Worm (Caenorhabditis elegans): Measurements from ENCODE around the gene nft-1.

nft-1 gene

ce11 chrIII:11923586-11923985 lies at the start of gene nft-1:
nft-1 (plus strand) TSS chrIII:11923886.
- no peak for TF ChIP-seq ztf-18 (tag; optimal IDR thresholded peaks at IDR 0.05)
- TF ChIP-seq nfyb-1 (GFP tag; IDR thresholded peaks at IDR 0.05): no peak
- TF ChIP-seq ceh-100 (GFP tag; IDR thresholded peaks at IDR 0.05): no peak
- TF ChIP-seq tlf-1 (GFP tag; optimal IDR thresholded peaks at IDR 0.05): no peak
- TF ChIP-seq cebp-2 (GFP tag; IDR thresholded peaks at IDR 0.05): no peak
- TF ChIP-seq snpc-1.1 (tag; optimal IDR thresholded peaks at IDR 0.05; ENCODE audit: insufficient read depth): no peak
- TF ChIP-seq C06A6.2 (GFP tag; conservative IDR thresholded peaks at IDR 0.05): no peak
- no peak for TF ChIP-seq snpc-3.4 (tag; optimal IDR thresholded peaks at IDR 0.05)
- TF ChIP-seq lin-54 (GFP tag; optimal IDR thresholded peaks at IDR 0.05): no peak
- no peak for TF ChIP-seq ceh-91 (GFP tag; IDR thresholded peaks at IDR 0.05)

ce11 chrIII:11874242-11874641 lies 49.4 kb upstream of the nft-1 start:
- no peak for TF ChIP-seq T07F8.4 (tag; optimal IDR thresholded peaks at IDR 0.05)
- no peak for TF ChIP-seq ama-1 (optimal IDR thresholded peaks at IDR 0.05)
- TF ChIP-seq ama-1 (GFP tag; optimal IDR thresholded peaks at IDR 0.05): no peak
- TF ChIP-seq ekl-4 (GFP tag; IDR thresholded peaks at IDR 0.05): 0 out of 2 replicates have a peak, but pooled peaks have one; percentile 25
- no peak for TF ChIP-seq dox-1 (GFP tag; IDR thresholded peaks at IDR 0.05)
- no peak for TF ChIP-seq ceh-91 (GFP tag; IDR thresholded peaks at IDR 0.05)
- TF ChIP-seq zfh-2 (GFP tag; conservative IDR thresholded peaks at IDR 0.05): peak; percentile 81
- no peak for TF ChIP-seq snpc-1.3 (tag; optimal IDR thresholded peaks at IDR 0.05; ENCODE audit: insufficient read depth)
- TF ChIP-seq Y67H2A.10 (GFP tag; conservative IDR thresholded peaks at IDR 0.05): no peak
- no peak for TF ChIP-seq mes-4 (tag; optimal IDR thresholded peaks at IDR 0.05)
- TF ChIP-seq egrh-3 (GFP tag; IDR thresholded peaks at IDR 0.05): peak; percentile 66

ce11 chrIII:11876130-11876529 lies 47.6 kb upstream of the nft-1 start:
- TF ChIP-seq cebp-1 (GFP tag; IDR thresholded peaks at IDR 0.05): no peak
- TF ChIP-seq cebp-1 (tag; optimal IDR thresholded peaks at IDR 0.05): no peak
- TF ChIP-seq zfh-2 (GFP tag; conservative IDR thresholded peaks at IDR 0.05): 0 out of 2 replicates have a peak, but pooled peaks have one; percentile 23

ce11 chrIII:11878751-11879150 lies 44.9 kb upstream of the nft-1 start, which contains the start of gene Y56A3A.6:
Y56A3A.6 (minus strand) TSS chrIII:11878803.
- TF ChIP-seq F22D6.2 (tag; optimal IDR thresholded peaks at IDR 0.05) (no peak), Y79H2A.3 (GFP tag; conservative IDR thresholded peaks at IDR 0.05) (no peak), F57C9.4 (tag; optimal IDR thresholded peaks at IDR 0.05) (no peak), T07F8.4 (tag; optimal IDR thresholded peaks at IDR 0.05) (no peak), rec-8 (tag; optimal IDR thresholded peaks at IDR 0.05) (no peak), ama-1 (optimal IDR thresholded peaks at IDR 0.05) (no peak), ama-1 (GFP tag; optimal IDR thresholded peaks at IDR 0.05) (no peak), dox-1 (GFP tag; IDR thresholded peaks at IDR 0.05) (0 out of 2 replicates have a peak, but pooled peaks have one; percentile 10), ztf-28 (GFP tag; IDR thresholded peaks at IDR 0.05) (no peak), attf-5 (GFP tag; optimal IDR thresholded peaks at IDR 0.05) (no peak), let-607 (tag; optimal IDR thresholded peaks at IDR 0.05) (peak in 1 of 2 experiments; percentile 23), madf-8 (GFP tag; conservative IDR thresholded peaks at IDR 0.05) (no peak), D2030.7 (GFP tag; IDR thresholded peaks at IDR 0.05) (no peak), xnd-1 (tag; optimal IDR thresholded peaks at IDR 0.05) (no peak), nhr-80 (tag; optimal IDR thresholded peaks at IDR 0.05) (peak; percentile 54), B0261.1 (tag; optimal IDR thresholded peaks at IDR 0.05) (no peak), fkh-3 (tag; optimal IDR thresholded peaks at IDR 0.05) (no peak), ztf-25 (GFP tag; IDR thresholded peaks at IDR 0.05) (no peak), T26A5.8 (tag; optimal IDR thresholded peaks at IDR 0.05) (no peak), ceh-91 (GFP tag; IDR thresholded peaks at IDR 0.05) (no peak), hlh-26 (GFP tag; conservative IDR thresholded peaks at IDR 0.05) (no peak), lir-1 (GFP tag; conservative IDR thresholded peaks at IDR 0.05) (no peak), hmg-1.2 (GFP tag; IDR thresholded peaks at IDR 0.05) (peak; percentile 89), ceh-100 (GFP tag; IDR thresholded peaks at IDR 0.05) (no peak)
